Fruit fly (Drosophila melanogaster): ENCODE data around the gene CG9536.

- TF ChIP-seq Optix (GFP tag; IDR thresholded peaks at IDR 0.05): no peak
- TF ChIP-seq CG8478 (optimal IDR thresholded peaks at IDR 0.05): no peak
- no peak for TF ChIP-seq knrl (GFP tag; IDR thresholded peaks at IDR 0.05; ENCODE audit: partially characterized antibody)
- TF ChIP-seq H15 (GFP tag; IDR thresholded peaks at IDR 0.05): no peak
- TF ChIP-seq repo (GFP tag; optimal IDR thresholded peaks at IDR 0.05): no peak
- TF ChIP-seq CG31365 (tag; optimal IDR thresholded peaks at IDR 0.05): no peak
- no peak for TF ChIP-seq gsb-n (tag; optimal IDR thresholded peaks at IDR 0.05)
Measured at dm6 chr2L:6502887-6503723, 26.3 kb upstream of the CG9536 start.
